Worm (Caenorhabditis elegans): ENCODE measurements around the gene hpo-26.
A peak's percentile ranks its signal among the peaks of the same experiment; 100 is the strongest.

Gene hpo-26

DNA sequence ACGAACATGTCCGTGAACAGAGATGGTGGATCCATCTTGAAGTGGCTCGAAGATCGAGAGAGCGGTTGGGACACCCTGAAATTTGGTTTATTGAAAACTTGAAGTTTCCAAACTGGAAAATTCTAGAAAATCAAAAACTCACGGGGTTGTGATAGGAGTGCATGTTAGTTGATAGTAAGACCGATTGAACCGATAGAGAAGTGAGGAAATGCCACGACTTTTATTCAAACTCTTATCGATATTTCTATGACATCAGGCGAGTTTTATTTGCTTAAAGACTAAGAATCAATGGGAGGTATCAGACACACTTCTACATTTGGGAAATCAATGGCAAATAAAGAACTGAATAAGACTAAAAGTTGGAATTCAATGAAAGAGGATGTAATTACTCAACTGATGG is 44.0 kb downstream of the hpo-26 start, which contains the start of gene lec-10 (continued):
- TF ChIP-seq jun-1 (tag; optimal IDR thresholded peaks at IDR 0.05): no peak
- TF ChIP-seq zfp-3 (GFP tag; conservative IDR thresholded peaks at IDR 0.05): no peak
- TF ChIP-seq dpl-1 (GFP tag; optimal IDR thresholded peaks at IDR 0.05): no peak
- no peak for TF ChIP-seq lir-3 (tag; optimal IDR thresholded peaks at IDR 0.05)
- no peak for TF ChIP-seq vab-7 (GFP tag; IDR thresholded peaks at IDR 0.05)
- peak; percentile 70 for TF ChIP-seq nhr-77 (tag; optimal IDR thresholded peaks at IDR 0.05)
- no peak for TF ChIP-seq D1046.2 (GFP tag; IDR thresholded peaks at IDR 0.05)
- no peak for TF ChIP-seq nhr-237 (tag; optimal IDR thresholded peaks at IDR 0.05)
- no peak for TF ChIP-seq madf-9 (GFP tag; conservative IDR thresholded peaks at IDR 0.05)
- no peak for TF ChIP-seq zip-11 (GFP tag; IDR thresholded peaks at IDR 0.05)
- peak; percentile 92 for TF ChIP-seq pqm-1 (tag; optimal IDR thresholded peaks at IDR 0.05)
- no peak for TF ChIP-seq zfp-2 (tag; optimal IDR thresholded peaks at IDR 0.05)
- no peak for TF ChIP-seq ceh-82 (tag; optimal IDR thresholded peaks at IDR 0.05)
- peak; percentile 50 for TF ChIP-seq nhr-48 (tag; optimal IDR thresholded peaks at IDR 0.05)
- TF ChIP-seq R02D3.7 (tag; optimal IDR thresholded peaks at IDR 0.05): no peak
- TF ChIP-seq nhr-25 (tag; optimal IDR thresholded peaks at IDR 0.05; ENCODE audit: borderline replicate concordance, insufficient read depth): no peak
- no peak for TF ChIP-seq F26F4.8 (GFP tag; conservative IDR thresholded peaks at IDR 0.05)
- no peak for TF ChIP-seq spr-1 (tag; optimal IDR thresholded peaks at IDR 0.05)
- TF ChIP-seq mdt-29 (GFP tag; IDR thresholded peaks at IDR 0.05): peak; percentile 57; the same call in 1 of the 2 replicates
- peak in 1 of 2 experiments; percentile 29 for TF ChIP-seq lsy-2 (tag; optimal IDR thresholded peaks at IDR 0.05)
- TF ChIP-seq ces-1 (GFP tag; optimal IDR thresholded peaks at IDR 0.05): no peak
- no peak for TF ChIP-seq ceh-28 (tag; optimal IDR thresholded peaks at IDR 0.05)
- no peak for TF ChIP-seq lin-29 (GFP tag; IDR thresholded peaks at IDR 0.05)
- 0 out of 2 replicates have a peak, but pooled peaks have one; percentile 40 for TF ChIP-seq tra-1 (GFP tag; IDR thresholded peaks at IDR 0.05)
- no peak for TF ChIP-seq nhr-41 (GFP tag; IDR thresholded peaks at IDR 0.05)
- TF ChIP-seq tag-97 (GFP tag; IDR thresholded peaks at IDR 0.05): no peak
- peak; percentile 84 for TF ChIP-seq dmd-6 (GFP tag; IDR thresholded peaks at IDR 0.05)
- no peak for TF ChIP-seq snpc-4 (tag; optimal IDR thresholded peaks at IDR 0.05)
- TF ChIP-seq nhr-42 (GFP tag; IDR thresholded peaks at IDR 0.05): no peak
- TF ChIP-seq ztf-7 (tag; optimal IDR thresholded peaks at IDR 0.05): no peak
- TF ChIP-seq F10B5.3 (tag; optimal IDR thresholded peaks at IDR 0.05): no peak
- TF ChIP-seq ama-1 (optimal IDR thresholded peaks at IDR 0.05): no peak
- no peak for TF ChIP-seq nhr-111 (GFP tag; optimal IDR thresholded peaks at IDR 0.05)
- no peak for TF ChIP-seq daf-19 (GFP tag; conservative IDR thresholded peaks at IDR 0.05)
- TF ChIP-seq hif-1 (tag; optimal IDR thresholded peaks at IDR 0.05): no peak
- peak; percentile 77 for TF ChIP-seq aha-1 (tag)
- TF ChIP-seq Y75B8A.6 (GFP tag; IDR thresholded peaks at IDR 0.05): no peak
- no peak for TF ChIP-seq ctbp-1 (GFP tag; IDR thresholded peaks at IDR 0.05)
- no peak for TF ChIP-seq Y48G9A.11 (GFP tag; IDR thresholded peaks at IDR 0.05)
- TF ChIP-seq zag-1 (tag; optimal IDR thresholded peaks at IDR 0.05): no peak
- no peak for TF ChIP-seq madf-5 (GFP tag; IDR thresholded peaks at IDR 0.05)
- TF ChIP-seq ZK546.5 (tag; optimal IDR thresholded peaks at IDR 0.05): no peak
- TF ChIP-seq zip-2 (tag; optimal IDR thresholded peaks at IDR 0.05): no peak
- no peak for TF ChIP-seq aly-2 (tag; optimal IDR thresholded peaks at IDR 0.05)
- no peak for TF ChIP-seq F49E8.2 (tag; optimal IDR thresholded peaks at IDR 0.05; ENCODE audit: borderline replicate concordance)
- peak in 1 of 2 experiments; percentile 17 for TF ChIP-seq mdl-1 (tag; optimal IDR thresholded peaks at IDR 0.05)
- TF ChIP-seq nhr-102 (tag; optimal IDR thresholded peaks at IDR 0.05): no peak
- TF ChIP-seq php-3 (GFP tag; IDR thresholded peaks at IDR 0.05): 0 out of 2 replicates have a peak, but pooled peaks have one; percentile 11
- TF ChIP-seq dmd-9 (GFP tag; IDR thresholded peaks at IDR 0.05): no peak
- peak; percentile 8; the same call in 1 of the 2 replicates for TF ChIP-seq pha-4 (GFP tag; IDR thresholded peaks at IDR 0.05)
- TF ChIP-seq pha-4 (tag; optimal IDR thresholded peaks at IDR 0.05): no peak
- no peak for TF ChIP-seq unc-39 (tag; optimal IDR thresholded peaks at IDR 0.05)
- TF ChIP-seq Y5F2A.4 (GFP tag; optimal IDR thresholded peaks at IDR 0.05): no peak
